Fruit fly (Drosophila melanogaster) whole organism, embryonic: ENCODE data around the gene cmet.

ENCODE experiments used
- Asciz ChIP-seq: fragments of 200-800 bp; sonication (Bioruptor generic); optimal IDR thresholded peaks from 2 replicates; lab custom pipeline; 2017; ENCODE audit warnings: missing biosample characterization, mild to moderate bottlenecking, missing genetic modification characterization, missing genetic modification reagents
- Awh ChIP-seq: fragments of 200-800 bp; sonication (Bioruptor generic); IDR thresholded peaks from 2 replicates; pipeline ENCODE4, ENCODE4 v1.3.6; 2022; ENCODE audit warnings: missing biosample characterization, missing genetic modification characterization
- CG11723 ChIP-seq: fragments of 200-800 bp; sonication (Bioruptor generic); optimal IDR thresholded peaks from 2 replicates; lab custom pipeline; 2017; ENCODE audit warnings: missing biosample characterization, mild to moderate bottlenecking, missing genetic modification characterization
- CG12744 ChIP-seq: fragments of 200-800 bp; sonication (Bioruptor generic); optimal IDR thresholded peaks from 2 replicates; lab custom pipeline; 2016; ENCODE audit warnings: missing biosample characterization, missing genetic modification characterization
- CG17328 ChIP-seq: fragments of 200-800 bp; sonication (Bioruptor generic); IDR thresholded peaks from 2 replicates; pipeline ENCODE4 v1.3.6; 2022; ENCODE audit warnings: missing biosample characterization, missing genetic modification characterization
- CG2120 ChIP-seq: fragments of 200-800 bp; sonication (Bioruptor generic); optimal IDR thresholded peaks from 3 replicates; lab custom pipeline; 2016; ENCODE audit warnings: missing biosample characterization, missing genetic modification characterization
- CG2199 ChIP-seq: fragments of 200-800 bp; sonication (Bioruptor generic); IDR thresholded peaks from 3 replicates; pipeline ENCODE4 v1.3.6; 2022; ENCODE audit warnings: missing biosample characterization, missing genetic modification characterization
- CG30431 ChIP-seq: fragments of 200-800 bp; sonication (Bioruptor generic); optimal IDR thresholded peaks from 2 replicates; lab custom pipeline; 2017; ENCODE audit warnings: missing biosample characterization, missing genetic modification characterization
- CG32532 ChIP-seq: fragments of 200-800 bp; sonication (Bioruptor generic); IDR thresholded peaks from 2 replicates; pipeline ENCODE4 v1.3.6; 2022; ENCODE audit warnings: missing biosample characterization, missing genetic modification characterization
- CG4617 ChIP-seq: fragments of 200-800 bp; sonication (Bioruptor generic); optimal IDR thresholded peaks from 3 replicates; lab custom pipeline; 2016; ENCODE audit warnings: missing biosample characterization, missing genetic modification characterization, borderline replicate concordance
- CG6254 ChIP-seq: fragments of 200-800 bp; sonication (Bioruptor generic); optimal IDR thresholded peaks from 3 replicates; lab custom pipeline; 2017; ENCODE audit warnings: mild to moderate bottlenecking, missing biosample characterization, missing genetic modification reagents, missing genetic modification characterization
- CG6813 ChIP-seq: fragments of 200-800 bp; sonication (Bioruptor generic); optimal IDR thresholded peaks from 2 replicates; lab custom pipeline; 2017; ENCODE audit warnings: missing biosample characterization, missing genetic modification characterization, mild to moderate bottlenecking, moderate library complexity, missing genetic modification reagents
- CG7963 ChIP-seq: fragments of 200-800 bp; sonication (Bioruptor generic); IDR thresholded peaks from 3 replicates; pipeline ENCODE4 v1.3.6; 2022; ENCODE audit warnings: missing biosample characterization, missing genetic modification characterization; ENCODE audit not compliant: partially characterized antibody
- CG8290 ChIP-seq, 3 experiments: fragments of 200-800 bp; sonication (Bioruptor generic); optimal IDR thresholded peaks; 2 replicates each; lab custom pipeline; 2016 to 2019; ENCODE audit warnings: missing biosample characterization in 3 of 3, missing genetic modification characterization in 3 of 3, mild to moderate bottlenecking in 2 of 3, moderate library complexity in 1 of 3
- CG8478 ChIP-seq: fragments of >200 bp; optimal IDR thresholded peaks from 2 replicates; lab custom pipeline; 2018
- CG9609 ChIP-seq: fragments of 200-800 bp; sonication (Bioruptor generic); optimal IDR thresholded peaks from 3 replicates; lab custom pipeline; 2016; ENCODE audit warnings: missing biosample characterization, missing genetic modification characterization
- Chrac-16 ChIP-seq: fragments of 200-800 bp; sonication (Bioruptor generic); optimal IDR thresholded peaks from 3 replicates; lab custom pipeline; 2016; ENCODE audit warnings: missing biosample characterization, missing genetic modification characterization
- CkIIα-i1 ChIP-seq: fragments of 200-800 bp; sonication (Bioruptor generic); IDR thresholded peaks from 2 replicates; pipeline ENCODE4 v1.3.6; 2022; ENCODE audit warnings: missing biosample characterization, missing genetic modification characterization
- E2f1 ChIP-seq: fragments of 200-800 bp; sonication (Bioruptor generic); IDR thresholded peaks from 2 replicates; pipeline ENCODE4 v1.3.6; 2022; ENCODE audit warnings: missing biosample characterization, missing genetic modification characterization
- H15 ChIP-seq: fragments of 200-800 bp; sonication (Bioruptor generic); IDR thresholded peaks from 3 replicates; pipeline ENCODE4 v1.3.6; 2022; ENCODE audit warnings: missing biosample characterization, missing genetic modification characterization
- H2.0 ChIP-seq: fragments of 200-800 bp; sonication (Bioruptor generic); IDR thresholded peaks from 2 replicates; pipeline ENCODE4 v1.3.6; 2022; ENCODE audit warnings: missing biosample characterization, missing genetic modification characterization
- HmgD ChIP-seq: fragments of 200-800 bp; sonication (Bioruptor generic); optimal IDR thresholded peaks from 3 replicates; lab custom pipeline; 2016; ENCODE audit warnings: missing biosample characterization, missing genetic modification characterization
- NC2α ChIP-seq: fragments of 200-800 bp; sonication (Bioruptor generic); optimal IDR thresholded peaks from 2 replicates; lab custom pipeline; 2016; ENCODE audit warnings: missing biosample characterization, missing genetic modification characterization
- Poxn ChIP-seq: fragments of 200-800 bp; sonication (Bioruptor generic); IDR thresholded peaks from 2 replicates; pipeline ENCODE4 v1.3.6; 2022; ENCODE audit warnings: missing biosample characterization, missing genetic modification characterization
- Rfx ChIP-seq: fragments of 200-800 bp; sonication (Bioruptor generic); IDR thresholded peaks from 2 replicates; pipeline ENCODE4 v1.3.6; 2022; ENCODE audit warnings: missing biosample characterization, missing genetic modification characterization
- Ssrp ChIP-seq: fragments of 200-800 bp; sonication (Bioruptor generic); optimal IDR thresholded peaks from 2 replicates; lab custom pipeline; 2018; ENCODE audit warnings: missing biosample characterization, mild to moderate bottlenecking, missing genetic modification characterization, moderate library complexity
- Usf ChIP-seq: fragments of 200-800 bp; sonication (Bioruptor generic); optimal IDR thresholded peaks from 2 replicates; lab custom pipeline; 2017; ENCODE audit warnings: missing genotype, missing biosample characterization, missing genetic modification characterization
- al ChIP-seq: fragments of 200-800 bp; sonication (Bioruptor generic); IDR thresholded peaks from 2 replicates; pipeline ENCODE4 v1.3.6; 2022; ENCODE audit warnings: missing biosample characterization, missing genetic modification characterization
- ato ChIP-seq: fragments of 200-800 bp; sonication (Bioruptor generic); IDR thresholded peaks from 2 replicates; pipeline ENCODE4 v1.3.6; 2022; ENCODE audit warnings: missing biosample characterization, missing genetic modification characterization; ENCODE audit not compliant: partially characterized antibody
- bowl ChIP-seq: fragments of 200-800 bp; sonication (Bioruptor generic); IDR thresholded peaks from 2 replicates; pipeline ENCODE4 v1.3.6; 2022; ENCODE audit warnings: missing biosample characterization, missing genetic modification characterization
- cas ChIP-seq: fragments of 200-800 bp; sonication (Bioruptor generic); IDR thresholded peaks from 2 replicates; pipeline ENCODE4 v1.3.6; 2022; ENCODE audit warnings: missing biosample characterization, missing genetic modification characterization
- da ChIP-seq: fragments of 200-800 bp; sonication (Bioruptor generic); optimal IDR thresholded peaks from 2 replicates; lab custom pipeline; 2016; ENCODE audit warnings: missing biosample characterization, missing genetic modification characterization
- esg ChIP-seq: fragments of 200-800 bp; sonication (Bioruptor generic); conservative IDR thresholded peaks from 2 replicates; pipeline ENCODE4 v1.3.6; 2022; ENCODE audit warnings: missing biosample characterization, missing genetic modification characterization
- fd3F ChIP-seq: fragments of 200-800 bp; sonication (Bioruptor generic); optimal IDR thresholded peaks from 2 replicates; lab custom pipeline; 2018; ENCODE audit warnings: missing biosample characterization, mild to moderate bottlenecking, missing genetic modification characterization, moderate library complexity
- gcm2 ChIP-seq: fragments of 200-800 bp; sonication (Bioruptor generic); optimal IDR thresholded peaks from 2 replicates; lab custom pipeline; 2016; ENCODE audit warnings: missing biosample characterization, missing genetic modification characterization
- jumu ChIP-seq: fragments of 200-800 bp; sonication (Bioruptor generic); optimal IDR thresholded peaks from 3 replicates; lab custom pipeline; 2016; ENCODE audit warnings: missing biosample characterization, missing genetic modification characterization
- lov ChIP-seq, 2 experiments: fragments of 200-800 bp in 1 of 2; fragments of >200 bp in 1 of 2; sonication (Bioruptor generic) in 1 of 2; IDR thresholded peaks in 1 of 2; optimal IDR thresholded peaks in 1 of 2; 2 replicates in 1 of 2; 3 replicates in 1 of 2; pipeline versions ENCODE4 v1.3.6 to Lab custom; 2017 to 2022; ENCODE audit warnings: missing biosample characterization in 1 of 2, missing genetic modification characterization in 1 of 2
- pb ChIP-seq: fragments of 200-800 bp; sonication (Bioruptor generic); optimal IDR thresholded peaks from 3 replicates; lab custom pipeline; 2016; ENCODE audit warnings: missing biosample characterization, missing genetic modification characterization
- pita ChIP-seq: fragments of 200-800 bp; sonication (Bioruptor generic); optimal IDR thresholded peaks from 2 replicates; lab custom pipeline; 2017; ENCODE audit warnings: missing biosample characterization, mild to moderate bottlenecking, missing genetic modification characterization
- prd ChIP-seq, 3 experiments: fragments of >200 bp in 2 of 3; fragments of 200-800 bp in 1 of 3; sonication (Bioruptor generic) in 1 of 3; optimal IDR thresholded peaks in 2 of 3; IDR thresholded peaks in 1 of 3; 2 replicates in 2 of 3; 3 replicates in 1 of 3; pipeline versions ENCODE4 v1.3.6 to Lab custom; 2017 to 2022; ENCODE audit warnings: missing biosample characterization in 1 of 3, missing genetic modification characterization in 1 of 3
- row ChIP-seq: fragments of 200-800 bp; sonication (Bioruptor generic); IDR thresholded peaks from 3 replicates; pipeline ENCODE4 v1.3.6; 2022; ENCODE audit warnings: missing biosample characterization, missing genetic modification characterization
- sc ChIP-seq, 3 experiments: fragments of >200 bp in 2 of 3; fragments of 200-800 bp in 1 of 3; sonication (Bioruptor generic) in 1 of 3; optimal IDR thresholded peaks; 2 replicates in 2 of 3; 3 replicates in 1 of 3; lab custom pipeline; 2017; ENCODE audit warnings: mild to moderate bottlenecking in 1 of 3, missing biosample characterization in 1 of 3, missing genetic modification characterization in 1 of 3, missing genetic modification reagents in 1 of 3
- sens ChIP-seq: fragments of 200-800 bp; sonication (Bioruptor generic); peaks from one replicate; lab custom pipeline; 2016; ENCODE audit warnings: missing biosample characterization, missing genetic modification characterization
- ssp ChIP-seq: fragments of 200-800 bp; sonication (Bioruptor generic); IDR thresholded peaks from 2 replicates; pipeline ENCODE4 v1.3.6; 2022; ENCODE audit warnings: missing biosample characterization, missing genetic modification characterization
- trem ChIP-seq: fragments of 200-800 bp; optimal IDR thresholded peaks from 3 replicates; lab custom pipeline; 2019; ENCODE audit warnings: missing biosample characterization, mild to moderate bottlenecking, missing genetic modification characterization, moderate library complexity
- ttk ChIP-seq: fragments of 200-800 bp; sonication (Bioruptor generic); IDR thresholded peaks from 2 replicates; pipeline ENCODE4 v2.1.2; 2022; ENCODE audit warnings: missing biosample characterization, missing genetic modification characterization
- usp ChIP-seq: fragments of >200 bp; optimal IDR thresholded peaks from 2 replicates; lab custom pipeline; 2017; ENCODE audit warnings: missing biosample characterization, missing genetic modification characterization
- yki ChIP-seq: fragments of >200 bp; optimal IDR thresholded peaks from 3 replicates; lab custom pipeline; 2018
- zen2 ChIP-seq: fragments of 200-800 bp; sonication (Bioruptor generic); IDR thresholded peaks from 3 replicates; pipeline ENCODE4 v1.3.6; 2022; ENCODE audit warnings: missing biosample characterization, missing genetic modification characterization; ENCODE audit not compliant: partially characterized antibody

cmet gene

DNA sequence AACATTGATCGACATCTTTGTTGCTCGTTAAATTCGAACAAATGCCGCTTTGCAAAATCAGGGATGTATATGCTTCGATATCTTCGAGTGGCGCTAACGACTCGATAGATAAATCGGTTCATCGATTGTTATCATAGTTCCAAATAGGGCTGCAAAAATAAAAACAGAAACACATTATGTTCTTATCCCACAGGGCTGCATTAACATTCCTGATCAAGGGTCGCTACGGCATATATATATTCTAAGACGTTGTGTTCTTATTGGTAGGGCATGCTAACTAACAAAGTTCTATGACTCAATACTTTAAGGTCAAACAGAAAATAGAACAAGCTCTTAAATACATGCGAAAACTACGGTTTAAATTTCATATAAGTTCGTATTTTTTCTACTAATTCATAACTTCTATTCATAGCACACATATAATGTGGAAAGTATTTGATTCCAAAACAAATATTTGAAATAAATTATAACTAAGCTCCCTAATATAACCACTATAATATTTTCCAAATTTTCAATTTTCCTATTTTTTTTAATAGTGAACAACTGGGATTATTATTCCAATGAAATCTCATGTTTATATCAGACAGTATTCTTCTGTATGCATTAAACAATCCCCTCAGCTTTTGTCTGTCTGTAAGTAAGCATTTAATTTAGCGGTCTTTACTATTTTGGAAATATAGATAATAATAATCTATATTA is at the start of gene cmet (continued):
- TF ChIP-seq fd3F (GFP tag; lab: Kevin White, UChicago) = no peak
- peak; percentile 41 for TF ChIP-seq CG9609 (GFP tag; lab: Kevin White, UChicago)
- peak; percentile 85 for TF ChIP-seq zen2 (GFP tag; lab: Robert Waterston, UW)
- TF ChIP-seq cas = peak; percentile 23; the same call in 1 of the 2 replicates
- peak; percentile 78 for TF ChIP-seq Rfx (GFP tag; lab: Robert Waterston, UW)
- TF ChIP-seq sc (optimal IDR thresholded peaks at IDR 0.05; lab: Kevin White, UChicago) = no peak
- no peak for TF ChIP-seq sc (GFP tag; optimal IDR thresholded peaks at IDR 0.05; lab: Kevin White, UChicago)
- no peak for TF ChIP-seq CG2199 (GFP tag; lab: Robert Waterston, UW)
- peak; percentile 97 for TF ChIP-seq ato (GFP tag; lab: Robert Waterston, UW)
- peak; percentile 42; the same call in 1 of the 2 replicates for TF ChIP-seq E2f1 (GFP tag; lab: Robert Waterston, UW)
- TF ChIP-seq pb (GFP tag; lab: Kevin White, UChicago) = peak; percentile 35
- TF ChIP-seq NC2α = peak; percentile 6
- TF ChIP-seq esg = peak; percentile 37; the same call in 1 of the 2 replicates
- no peak for TF ChIP-seq CG8478 (lab: Kevin White, UChicago)
- peak; percentile 93 for TF ChIP-seq sens (GFP tag; lab: Kevin White, UChicago)
- TF ChIP-seq Usf = no peak
- TF ChIP-seq Awh = no peak
- no peak for TF ChIP-seq pita
- no peak for TF ChIP-seq CG6813 (GFP tag; lab: Kevin White, UChicago)
- no peak for TF ChIP-seq CG6254 (GFP tag; lab: Kevin White, UChicago)
- no peak for TF ChIP-seq usp (GFP tag; lab: Kevin White, UChicago)
- TF ChIP-seq CG2120 (GFP tag; lab: Kevin White, UChicago) = peak; percentile 4
- TF ChIP-seq H2.0 (GFP tag; lab: Robert Waterston, UW) = peak; percentile 47
- peak; percentile 97 for TF ChIP-seq CG7963
- peak; percentile 3 for TF ChIP-seq CG4617
- peak; percentile 71 for TF ChIP-seq CG32532 (GFP tag; lab: Robert Waterston, UW)
- TF ChIP-seq bowl (GFP tag; lab: Robert Waterston, UW) = no peak
- peak; percentile 16 for TF ChIP-seq CG8290 (GFP tag; optimal IDR thresholded peaks at IDR 0.05; lab: Kevin White, UChicago)
- TF ChIP-seq CG8290 (tag; optimal IDR thresholded peaks at IDR 0.05; lab: Kevin White, UChicago) = no peak
- TF ChIP-seq lov (optimal IDR thresholded peaks at IDR 0.05; lab: Kevin White, UChicago) = no peak
- TF ChIP-seq lov (GFP tag; IDR thresholded peaks at IDR 0.05; lab: Robert Waterston, UW) = no peak
- TF ChIP-seq CG12744 (GFP tag; lab: Kevin White, UChicago) = peak; percentile 6
- no peak for TF ChIP-seq gcm2 (GFP tag; lab: Kevin White, UChicago)
- peak; percentile 84 for TF ChIP-seq row (GFP tag; lab: Robert Waterston, UW)
- no peak for TF ChIP-seq Poxn
- TF ChIP-seq Ssrp = peak; percentile 25
- TF ChIP-seq H15 (GFP tag; lab: Robert Waterston, UW) = peak; percentile 28; the same call in 1 of the 3 replicates
- TF ChIP-seq yki (lab: Kevin White, UChicago) = no peak
- peak; percentile 83 for TF ChIP-seq HmgD (GFP tag; lab: Kevin White, UChicago)
- no peak for TF ChIP-seq Asciz (GFP tag; lab: Kevin White, UChicago)
- peak; percentile 22; the same call in 1 of the 2 replicates for TF ChIP-seq ttk
- TF ChIP-seq Chrac-16 (GFP tag; lab: Kevin White, UChicago) = peak; percentile 5
- TF ChIP-seq ssp = peak; percentile 96
- peak; percentile 48 for TF ChIP-seq trem (tag; lab: Kevin White, UChicago)
- peak; percentile 39; the same call in 1 of the 2 replicates for TF ChIP-seq CG17328 (GFP tag; lab: Robert Waterston, UW)
- peak; percentile 27 for TF ChIP-seq da (GFP tag; lab: Kevin White, UChicago)
- no peak for TF ChIP-seq CkIIα-i1 (GFP tag; lab: Robert Waterston, UW)
- TF ChIP-seq CG30431 (GFP tag; lab: Kevin White, UChicago) = peak; percentile 7
- TF ChIP-seq CG11723 = no peak
- TF ChIP-seq prd (optimal IDR thresholded peaks at IDR 0.05; lab: Kevin White, UChicago) = no peak
- peak; percentile 67 for TF ChIP-seq prd (GFP tag; IDR thresholded peaks at IDR 0.05; lab: Robert Waterston, UW)
- peak; percentile 70 for TF ChIP-seq jumu (GFP tag; lab: Kevin White, UChicago)
- TF ChIP-seq al (GFP tag; lab: Robert Waterston, UW) = peak; percentile 41; the same call in 1 of the 2 replicates
